Fruit fly (Drosophila melanogaster): Measurements from ENCODE around the gene Josd.
A peak's percentile ranks its signal among the peaks of the same experiment; 100 is the strongest.

The Josd gene

DNA sequence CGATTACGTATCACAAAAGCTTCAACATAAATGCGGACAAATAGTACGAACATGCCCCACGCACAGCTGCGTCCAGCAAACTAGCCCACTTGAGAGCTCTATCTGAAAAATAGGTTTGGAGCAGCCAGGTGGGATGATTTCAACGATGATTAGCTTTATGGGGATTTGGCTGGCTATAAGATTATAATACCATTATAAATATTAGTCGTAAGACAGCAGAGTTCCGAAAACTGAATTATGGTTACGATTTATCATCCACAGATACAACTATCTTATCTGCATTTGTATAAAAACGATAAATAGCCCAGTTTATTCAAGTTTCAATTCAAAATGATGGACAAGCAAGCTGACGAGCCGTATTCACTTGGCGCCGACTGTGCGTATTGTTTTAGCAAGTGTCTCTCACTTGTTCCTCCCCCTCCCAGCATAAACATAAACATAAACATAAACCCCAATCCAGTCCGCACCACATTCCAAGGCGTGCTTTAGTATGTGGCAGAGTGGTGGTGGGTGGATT lies 2.7 kb downstream of the Josd start (continued):
- TF ChIP-seq CG42726 (GFP tag; IDR thresholded peaks at IDR 0.05; ENCODE audit: partially characterized antibody) (no peak), peb (GFP tag; IDR thresholded peaks at IDR 0.05) (0 out of 2 replicates have a peak, but pooled peaks have one; percentile 15), CG9932 (GFP tag; IDR thresholded peaks at IDR 0.05) (peak; percentile 48; the same call in 1 of the 2 replicates), CG33213 (GFP tag; optimal IDR thresholded peaks at IDR 0.05) (peak; percentile 16), jigr1 (GFP tag; IDR thresholded peaks at IDR 0.05) (0 out of 3 replicates have a peak, but pooled peaks have one; percentile 20), dysf (GFP tag; IDR thresholded peaks at IDR 0.05) (peak; percentile 85), CG12071 (GFP tag; optimal IDR thresholded peaks at IDR 0.05) (peak; percentile 74), Opbp (GFP tag; IDR thresholded peaks at IDR 0.05; ENCODE audit: partially characterized antibody) (no peak), sd (tag; optimal IDR thresholded peaks at IDR 0.05) (peak; percentile 97), Fer2 (tag; optimal IDR thresholded peaks at IDR 0.05) (peak; percentile 13), seq (GFP tag; IDR thresholded peaks at IDR 0.05) (peak; percentile 82), CG8359 (GFP tag; optimal IDR thresholded peaks at IDR 0.05; ENCODE audit: borderline replicate concordance) (peak; percentile 40), HLH54F (GFP tag; optimal IDR thresholded peaks at IDR 0.05) (peak; percentile 55), CG7786 (GFP tag; optimal IDR thresholded peaks at IDR 0.05) (peak; percentile 60), CG11723 (GFP tag; optimal IDR thresholded peaks at IDR 0.05) (peak; percentile 73), NK7.1 (GFP tag; optimal IDR thresholded peaks at IDR 0.05) (no peak), chm (GFP tag; IDR thresholded peaks at IDR 0.05) (no peak), CG10267 (tag; optimal IDR thresholded peaks at IDR 0.05) (peak; percentile 65), tup (GFP tag; optimal IDR thresholded peaks at IDR 0.05) (peak; percentile 20), CHES-1-like (GFP tag; optimal IDR thresholded peaks at IDR 0.05) (peak; percentile 13), CG14050 (GFP tag; IDR thresholded peaks at IDR 0.05) (peak; percentile 24; the same call in 2 of the 3 replicates), dpn (GFP tag; optimal IDR thresholded peaks at IDR 0.05) (peak; percentile 42 to 63), az2 (GFP tag; optimal IDR thresholded peaks at IDR 0.05) (peak; percentile 49), Nf-YA (GFP tag; IDR thresholded peaks at IDR 0.05) (peak; percentile 48; the same call in 1 of the 2 replicates), bsh (GFP tag; optimal IDR thresholded peaks at IDR 0.05) (peak in 1 of 2 experiments; percentile 60), BEAF-32 (GFP tag; optimal IDR thresholded peaks at IDR 0.05) (no peak), Sry-δ (GFP tag; optimal IDR thresholded peaks at IDR 0.05) (no peak), CG17612 (GFP tag; IDR thresholded peaks at IDR 0.05) (no peak), gcm (GFP tag; optimal IDR thresholded peaks at IDR 0.05) (peak; percentile 39), hth (optimal IDR thresholded peaks at IDR 0.05) (no peak), Ets97D (GFP tag; optimal IDR thresholded peaks at IDR 0.05) (peak; percentile 12), Sry-β (GFP tag; optimal IDR thresholded peaks at IDR 0.05) (no peak), otp (GFP tag; IDR thresholded peaks at IDR 0.05) (no peak), CG34376 (GFP tag; optimal IDR thresholded peaks at IDR 0.05) (peak; percentile 84), CG11085 (GFP tag; IDR thresholded peaks at IDR 0.05) (0 out of 2 replicates have a peak, but pooled peaks have one; percentile 25), Blimp-1 (GFP tag; optimal IDR thresholded peaks at IDR 0.05) (peak; percentile 70), CG8944 (GFP tag; optimal IDR thresholded peaks at IDR 0.05) (no peak), Adf1 (GFP tag; IDR thresholded peaks at IDR 0.05) (peak; percentile 11; the same call in 1 of the 2 replicates), GATAe (GFP tag; conservative IDR thresholded peaks at IDR 0.05) (no peak), CG10209 (GFP tag; optimal IDR thresholded peaks at IDR 0.05) (peak; percentile 81), lmd (GFP tag; IDR thresholded peaks at IDR 0.05) (peak; percentile 77), CG3281 (GFP tag; optimal IDR thresholded peaks at IDR 0.05) (peak; percentile 91), dm (GFP tag; optimal IDR thresholded peaks at IDR 0.05) (peak; percentile 5), CG11696 (GFP tag; IDR thresholded peaks at IDR 0.05) (peak; percentile 86), CG8478 (optimal IDR thresholded peaks at IDR 0.05) (no peak), CoRest (tag; optimal IDR thresholded peaks at IDR 0.05) (peak; percentile 83), Hmr (GFP tag; optimal IDR thresholded peaks at IDR 0.05) (peak; percentile 88), CG10979 (tag; optimal IDR thresholded peaks at IDR 0.05) (peak; percentile 69), tap (tag; optimal IDR thresholded peaks at IDR 0.05) (peak; percentile 70), HLHmδ (GFP tag; optimal IDR thresholded peaks at IDR 0.05) (no peak)
